Fruit fly (Drosophila melanogaster): ENCODE data around the gene Imp.

The Imp gene

dm6 chrX:10785920-10786361 is 38.1 kb downstream of the Imp start (continued):
- TF ChIP-seq YL-1 (GFP tag; optimal IDR thresholded peaks at IDR 0.05): peak; percentile 25
- no peak for TF ChIP-seq CG17612 (GFP tag; IDR thresholded peaks at IDR 0.05)
- no peak for TF ChIP-seq jumu (GFP tag; optimal IDR thresholded peaks at IDR 0.05)
- TF ChIP-seq CG30431 (GFP tag; optimal IDR thresholded peaks at IDR 0.05): no peak
- TF ChIP-seq CG34224 (GFP tag; IDR thresholded peaks at IDR 0.05; ENCODE audit: partially characterized antibody): no peak
- no peak for TF ChIP-seq NfI (GFP tag; optimal IDR thresholded peaks at IDR 0.05)
- TF ChIP-seq stc (GFP tag; IDR thresholded peaks at IDR 0.05): no peak
- peak; percentile 7 for TF ChIP-seq phol (tag; optimal IDR thresholded peaks at IDR 0.05)
- TF ChIP-seq fu2 (GFP tag; optimal IDR thresholded peaks at IDR 0.05): no peak
- no peak for TF ChIP-seq unpg (GFP tag; optimal IDR thresholded peaks at IDR 0.05)
- TF ChIP-seq dmrt99B (tag; optimal IDR thresholded peaks at IDR 0.05): no peak
- TF ChIP-seq CG12744 (GFP tag; optimal IDR thresholded peaks at IDR 0.05): no peak
- TF ChIP-seq Trl (optimal IDR thresholded peaks at IDR 0.05): peak; percentile 64 to 77
- TF ChIP-seq Trl (GFP tag; optimal IDR thresholded peaks at IDR 0.05): no peak
- no peak for TF ChIP-seq CG17912 (GFP tag; optimal IDR thresholded peaks at IDR 0.05)
- TF ChIP-seq CG12391 (tag; optimal IDR thresholded peaks at IDR 0.05): no peak
- TF ChIP-seq CG14050 (GFP tag; IDR thresholded peaks at IDR 0.05): no peak
- no peak for TF ChIP-seq D19A (tag; optimal IDR thresholded peaks at IDR 0.05)
- TF ChIP-seq ci (GFP tag; IDR thresholded peaks at IDR 0.05): no peak
- no peak for TF ChIP-seq cad (GFP tag; optimal IDR thresholded peaks at IDR 0.05)
- no peak for TF ChIP-seq H2.0 (GFP tag; IDR thresholded peaks at IDR 0.05)
- TF ChIP-seq E2f1 (GFP tag; IDR thresholded peaks at IDR 0.05): no peak
- no peak for TF ChIP-seq CG33213 (GFP tag; optimal IDR thresholded peaks at IDR 0.05)
- no peak for TF ChIP-seq Nf-YA (GFP tag; IDR thresholded peaks at IDR 0.05)
- no peak for TF ChIP-seq D (optimal IDR thresholded peaks at IDR 0.05)
- no peak for TF ChIP-seq D (GFP tag; optimal IDR thresholded peaks at IDR 0.05)
- no peak for TF ChIP-seq D19B (GFP tag; optimal IDR thresholded peaks at IDR 0.05)
- TF ChIP-seq HmgZ (tag; optimal IDR thresholded peaks at IDR 0.05): peak; percentile 22
- TF ChIP-seq Ets65A (GFP tag): peak; percentile 63
- TF ChIP-seq hkb (optimal IDR thresholded peaks at IDR 0.05): no peak
- TF ChIP-seq hkb (GFP tag; IDR thresholded peaks at IDR 0.05): no peak
- TF ChIP-seq pita (GFP tag; optimal IDR thresholded peaks at IDR 0.05): no peak
- no peak for TF ChIP-seq pfk (GFP tag; optimal IDR thresholded peaks at IDR 0.05)
- no peak for TF ChIP-seq grn (GFP tag; optimal IDR thresholded peaks at IDR 0.05)
- TF ChIP-seq Stat92E (GFP tag; optimal IDR thresholded peaks at IDR 0.05): no peak
- TF ChIP-seq C15 (GFP tag; IDR thresholded peaks at IDR 0.05): no peak
- TF ChIP-seq Kr (GFP tag; optimal IDR thresholded peaks at IDR 0.05): no peak
- TF ChIP-seq Lim3 (GFP tag; IDR thresholded peaks at IDR 0.05): no peak
- no peak for TF ChIP-seq CG8290 (GFP tag; optimal IDR thresholded peaks at IDR 0.05)
- peak in 1 of 2 experiments; percentile 37 for TF ChIP-seq CG8290 (tag; optimal IDR thresholded peaks at IDR 0.05)
- TF ChIP-seq HHEX (GFP tag; optimal IDR thresholded peaks at IDR 0.05): peak; percentile 27
- no peak for TF ChIP-seq bsh (GFP tag; optimal IDR thresholded peaks at IDR 0.05)
- TF ChIP-seq danr (GFP tag; IDR thresholded peaks at IDR 0.05): no peak
- TF ChIP-seq Dek (tag; optimal IDR thresholded peaks at IDR 0.05): no peak
- TF ChIP-seq CG1602 (GFP tag; optimal IDR thresholded peaks at IDR 0.05): no peak
- no peak for TF ChIP-seq Hmr (GFP tag; optimal IDR thresholded peaks at IDR 0.05)
- TF ChIP-seq CG10654 (GFP tag; optimal IDR thresholded peaks at IDR 0.05): no peak
- TF ChIP-seq CG17568 (GFP tag; optimal IDR thresholded peaks at IDR 0.05): no peak
- TF ChIP-seq ssp (GFP tag; IDR thresholded peaks at IDR 0.05): no peak
- no peak for TF ChIP-seq CG10959 (GFP tag; IDR thresholded peaks at IDR 0.05)
- TF ChIP-seq her (GFP tag; optimal IDR thresholded peaks at IDR 0.05): no peak
- no peak for TF ChIP-seq HLH54F (GFP tag; optimal IDR thresholded peaks at IDR 0.05)
- TF ChIP-seq CG8089 (GFP tag; optimal IDR thresholded peaks at IDR 0.05): no peak
- TF ChIP-seq CG14667 (GFP tag; IDR thresholded peaks at IDR 0.05): no peak
